Fruit fly (Drosophila melanogaster) whole organism, wandering third instar larva: ENCODE data around the gene Cdc50.

Source experiments
- Abd-B ChIP-seq: fragments of >200 bp; optimal IDR thresholded peaks from 2 replicates; lab custom pipeline; 2017; ENCODE audit warnings: missing biosample characterization, missing genetic modification characterization
- GATAd ChIP-seq: sonication (Bioruptor generic); optimal IDR thresholded peaks from 2 replicates; lab custom pipeline; 2016; ENCODE audit warnings: missing biosample characterization, missing genetic modification characterization
- Hr78 ChIP-seq: fragments of >200 bp; optimal IDR thresholded peaks from 2 replicates; lab custom pipeline; 2017; ENCODE audit warnings: missing biosample characterization, missing genetic modification characterization
- Vsx2 ChIP-seq: fragments of 200-300, 225-300 bp; sonication (Bioruptor generic); optimal IDR thresholded peaks from 2 replicates; lab custom pipeline; 2018; ENCODE audit warnings: missing biosample characterization, missing genetic modification characterization; ENCODE audit not compliant: partially characterized antibody
- brk ChIP-seq: fragments of 200-800 bp; sonication (Bioruptor generic); optimal IDR thresholded peaks from 2 replicates; lab custom pipeline; 2016; ENCODE audit warnings: missing biosample characterization, mild to moderate bottlenecking, missing genetic modification characterization
- ey ChIP-seq: fragments of 200-800 bp; sonication (Bioruptor generic); optimal IDR thresholded peaks from 2 replicates; lab custom pipeline; 2016; ENCODE audit warnings: missing biosample characterization, missing genetic modification characterization
- fru ChIP-seq: fragments of 200-800 bp; sonication (Bioruptor generic); optimal IDR thresholded peaks from 3 replicates; lab custom pipeline; 2016; ENCODE audit warnings: missing biosample characterization, mild to moderate bottlenecking, missing genetic modification characterization
- pan ChIP-seq: fragments of >200 bp; optimal IDR thresholded peaks from 2 replicates; lab custom pipeline; 2017
- psq ChIP-seq: fragments of 200-800 bp; sonication (Bioruptor generic); optimal IDR thresholded peaks from 3 replicates; lab custom pipeline; 2017; ENCODE audit warnings: missing biosample characterization, mild to moderate bottlenecking, missing genetic modification characterization, moderate library complexity
- rgr ChIP-seq: fragments of 200-800 bp; sonication (Bioruptor generic); optimal IDR thresholded peaks from 3 replicates; lab custom pipeline; 2016; ENCODE audit warnings: missing biosample characterization, mild to moderate bottlenecking, missing genetic modification characterization
- sage ChIP-seq: fragments of 200-800 bp; sonication (Bioruptor generic); optimal IDR thresholded peaks from 2 replicates; lab custom pipeline; 2016; ENCODE audit warnings: missing biosample characterization, mild to moderate bottlenecking, missing genetic modification characterization

DNA sequence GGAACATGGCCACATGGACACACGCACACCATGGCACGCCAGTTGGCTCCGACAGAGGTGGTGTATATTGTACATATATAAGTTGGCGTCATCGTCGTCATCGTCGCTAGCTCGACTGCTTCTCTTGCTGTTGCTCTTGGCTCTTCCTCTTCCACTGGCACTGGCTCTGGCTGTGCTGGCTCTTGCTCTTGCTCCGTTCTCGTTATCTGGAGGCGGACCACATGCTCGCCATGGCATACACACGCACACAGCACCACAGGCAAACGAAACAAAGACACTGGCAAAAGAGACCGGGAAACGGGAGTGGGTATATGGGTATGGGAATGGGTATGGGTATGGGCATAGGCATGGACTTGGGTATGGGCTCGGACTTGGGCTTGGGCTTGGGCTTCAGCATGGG lies 16.0 kb downstream of the Cdc50 start:
- TF ChIP-seq ey (GFP tag; lab: Kevin White, UChicago), result no peak
- TF ChIP-seq brk (GFP tag; lab: Kevin White, UChicago), result no peak
- TF ChIP-seq GATAd, result no peak
- TF ChIP-seq rgr (GFP tag; lab: Kevin White, UChicago), result no peak
- no peak for TF ChIP-seq fru (GFP tag; lab: Kevin White, UChicago)
- TF ChIP-seq pan, result no peak
- no peak for TF ChIP-seq Abd-B
- no peak for TF ChIP-seq Hr78 (GFP tag; lab: Kevin White, UChicago)
- no peak for TF ChIP-seq psq
- no peak for TF ChIP-seq sage (GFP tag; lab: Kevin White, UChicago)
- TF ChIP-seq Vsx2 (GFP tag; lab: Kevin White, UChicago), result no peak
